Fruit fly (Drosophila melanogaster): ENCODE results near the gene cutlet.

cutlet gene

dm6 chr2L:3698992-3699514 lies 12.5 kb downstream of the cutlet start, which contains the start of the genes CG10031 and CG42464:
Gene CG10031 (minus strand): TSS chr2L:3699092.
Gene CG42464 (plus strand): TSS chr2L:3699464.
- TF ChIP-seq spab (GFP tag; optimal IDR thresholded peaks at IDR 0.05): no peak
- no peak for TF ChIP-seq CG32006 (GFP tag; optimal IDR thresholded peaks at IDR 0.05)
- no peak for TF ChIP-seq CG11762 (GFP tag; optimal IDR thresholded peaks at IDR 0.05; ENCODE audit: insufficient read depth)
- no peak for TF ChIP-seq topi (GFP tag; optimal IDR thresholded peaks at IDR 0.05)
- no peak for TF ChIP-seq Met (GFP tag; optimal IDR thresholded peaks at IDR 0.05)
- TF ChIP-seq CG3032 (tag; optimal IDR thresholded peaks at IDR 0.05): no peak
- TF ChIP-seq eg (GFP tag; IDR thresholded peaks at IDR 0.05): no peak
- no peak for TF ChIP-seq CG6276 (GFP tag; optimal IDR thresholded peaks at IDR 0.05)
- no peak for TF ChIP-seq CG9139 (GFP tag; optimal IDR thresholded peaks at IDR 0.05)
- no peak for TF ChIP-seq dsx (GFP tag; optimal IDR thresholded peaks at IDR 0.05; ENCODE audit: poor library complexity, severe bottlenecking)
- no peak for TF ChIP-seq Eip93F (GFP tag; optimal IDR thresholded peaks at IDR 0.05)
- no peak for TF ChIP-seq fkh (GFP tag; optimal IDR thresholded peaks at IDR 0.05)
- TF ChIP-seq CG8632 (GFP tag; optimal IDR thresholded peaks at IDR 0.05): no peak
- TF ChIP-seq Sox102F (GFP tag; optimal IDR thresholded peaks at IDR 0.05): no peak
- TF ChIP-seq Eip78C (GFP tag): no peak
- TF ChIP-seq Hr38 (GFP tag; optimal IDR thresholded peaks at IDR 0.05): no peak
- no peak for TF ChIP-seq CG3919 (GFP tag; optimal IDR thresholded peaks at IDR 0.05)

dm6 chr2L:3697772-3698171 lies 13.8 kb downstream of the cutlet start, which contains the start of gene CG3604:
Gene CG3604 (minus strand): TSS chr2L:3697872.
- TF ChIP-seq CG11902 (GFP tag; optimal IDR thresholded peaks at IDR 0.05) (no peak), CG8632 (GFP tag; optimal IDR thresholded peaks at IDR 0.05) (no peak), Eip75B (GFP tag; optimal IDR thresholded peaks at IDR 0.05) (no peak), svp (GFP tag) (peak; percentile 33), CG11294 (GFP tag; IDR thresholded peaks at IDR 0.05) (no peak), CG6163 (GFP tag; IDR thresholded peaks at IDR 0.05) (no peak), Sox14 (GFP tag; optimal IDR thresholded peaks at IDR 0.05) (no peak), fkh (GFP tag; optimal IDR thresholded peaks at IDR 0.05) (no peak)

- no peak for TF ChIP-seq Hr38 (GFP tag; optimal IDR thresholded peaks at IDR 0.05)
- TF ChIP-seq vri (GFP tag; optimal IDR thresholded peaks at IDR 0.05): no peak
- no peak for TF ChIP-seq svp (GFP tag)
- TF ChIP-seq CG9139 (GFP tag; optimal IDR thresholded peaks at IDR 0.05): no peak
- no peak for TF ChIP-seq OdsH (GFP tag; optimal IDR thresholded peaks at IDR 0.05)
- TF ChIP-seq CG15336 (GFP tag; IDR thresholded peaks at IDR 0.05): no peak
- TF ChIP-seq CG6808 (GFP tag; optimal IDR thresholded peaks at IDR 0.05): no peak
- no peak for TF ChIP-seq Eip93F (GFP tag; optimal IDR thresholded peaks at IDR 0.05)
- no peak for TF ChIP-seq CG8119 (GFP tag; IDR thresholded peaks at IDR 0.05)
- no peak for TF ChIP-seq Ets96B (tag; optimal IDR thresholded peaks at IDR 0.05)
- TF ChIP-seq Blimp-1 (GFP tag; optimal IDR thresholded peaks at IDR 0.05): no peak
- no peak for TF ChIP-seq salr (GFP tag; optimal IDR thresholded peaks at IDR 0.05)
- no peak for TF ChIP-seq net (GFP tag; optimal IDR thresholded peaks at IDR 0.05)
- TF ChIP-seq CG3032 (tag; optimal IDR thresholded peaks at IDR 0.05): no peak
- no peak for TF ChIP-seq dac (GFP tag; optimal IDR thresholded peaks at IDR 0.05)
- TF ChIP-seq acj6 (GFP tag; optimal IDR thresholded peaks at IDR 0.05): no peak
- TF ChIP-seq Gug (GFP tag; IDR thresholded peaks at IDR 0.05): no peak
- no peak for TF ChIP-seq CG11762 (GFP tag; optimal IDR thresholded peaks at IDR 0.05; ENCODE audit: insufficient read depth)
- TF ChIP-seq CG10631 (GFP tag; optimal IDR thresholded peaks at IDR 0.05): no peak
- no peak for TF ChIP-seq esn (GFP tag; optimal IDR thresholded peaks at IDR 0.05)
These were observed 15.1 kb downstream of the cutlet start, which contains the start of gene IM33 for dm6 chr2L:3696438-3696837. Gene IM33 (minus strand): TSS chr2L:3696658.
